Fruit fly (Drosophila melanogaster): Measurements from ENCODE around the gene Antp.

DNA sequence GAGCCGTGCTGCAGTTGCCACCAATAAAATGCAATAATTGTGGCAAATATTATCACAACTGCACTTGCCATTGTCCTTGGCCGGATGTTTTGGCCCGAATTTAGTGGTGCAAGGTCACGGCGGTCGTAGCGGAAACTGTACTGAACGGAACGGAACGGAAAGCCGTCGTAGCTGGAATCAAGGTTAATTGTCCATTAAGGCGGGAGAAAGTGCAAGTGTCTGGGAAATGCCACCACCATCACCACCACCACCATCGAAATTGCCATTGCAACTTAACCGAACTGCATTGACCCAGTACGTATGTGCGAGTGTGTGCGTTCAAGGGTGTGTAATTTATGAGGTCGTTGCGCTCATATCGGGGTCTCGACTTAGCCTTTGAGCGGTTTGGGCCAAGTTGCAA, 7.9 kb upstream of the Antp start:
- no peak for TF ChIP-seq psq (optimal IDR thresholded peaks at IDR 0.05)
- TF ChIP-seq usp (GFP tag; optimal IDR thresholded peaks at IDR 0.05), result no peak
- TF ChIP-seq EcR (GFP tag; optimal IDR thresholded peaks at IDR 0.05), result no peak
- no peak for TF ChIP-seq CG8478 (optimal IDR thresholded peaks at IDR 0.05)

All from whole organism.